Fruit fly (Drosophila melanogaster): ENCODE results near the gene tal-AA.
A peak's percentile ranks its signal among the peaks of the same experiment; 100 is the strongest.

The tal-AA gene

dm6 chr3R:13837807-13838206 lies 24.9 kb downstream of the tal-AA start, which contains the start of gene Nsf2 (continued):
- TF ChIP-seq CG4617 (GFP tag; optimal IDR thresholded peaks at IDR 0.05; ENCODE audit: borderline replicate concordance) (peak; percentile 86), yki (optimal IDR thresholded peaks at IDR 0.05) (no peak), her (GFP tag; optimal IDR thresholded peaks at IDR 0.05) (peak; percentile 37), dysf (GFP tag; IDR thresholded peaks at IDR 0.05) (0 out of 3 replicates have a peak, but pooled peaks have one; percentile 28), CrebB (tag; optimal IDR thresholded peaks at IDR 0.05) (no peak), HmgD (GFP tag; optimal IDR thresholded peaks at IDR 0.05) (peak; percentile 74), vvl (GFP tag; IDR thresholded peaks at IDR 0.05) (peak; percentile 71), Tbp (GFP tag; optimal IDR thresholded peaks at IDR 0.05) (no peak), Xrp1 (GFP tag; IDR thresholded peaks at IDR 0.05) (no peak), seq (GFP tag; IDR thresholded peaks at IDR 0.05) (peak; percentile 50; the same call in 1 of the 2 replicates), sug (tag; optimal IDR thresholded peaks at IDR 0.05) (no peak), CG7372 (GFP tag; IDR thresholded peaks at IDR 0.05) (no peak), Deaf1 (tag; optimal IDR thresholded peaks at IDR 0.05) (peak; percentile 9), CG9797 (GFP tag; optimal IDR thresholded peaks at IDR 0.05) (peak; percentile 57), CG8765 (GFP tag; IDR thresholded peaks at IDR 0.05) (no peak), dm (GFP tag; optimal IDR thresholded peaks at IDR 0.05) (peak; percentile 7), CG10959 (GFP tag; IDR thresholded peaks at IDR 0.05) (no peak), Sry-δ (GFP tag; optimal IDR thresholded peaks at IDR 0.05) (peak; percentile 48), gfzf (GFP tag; optimal IDR thresholded peaks at IDR 0.05) (peak; percentile 58), CG10321 (GFP tag; IDR thresholded peaks at IDR 0.05) (no peak), Jarid2 (GFP tag; optimal IDR thresholded peaks at IDR 0.05) (no peak), gt (GFP tag; IDR thresholded peaks at IDR 0.05) (no peak), CG2120 (GFP tag; optimal IDR thresholded peaks at IDR 0.05) (peak; percentile 10), Hmx (GFP tag; optimal IDR thresholded peaks at IDR 0.05) (no peak), CG10267 (tag; optimal IDR thresholded peaks at IDR 0.05) (peak; percentile 43), cg (GFP tag; optimal IDR thresholded peaks at IDR 0.05) (peak; percentile 70), Sry-β (GFP tag; optimal IDR thresholded peaks at IDR 0.05) (peak; percentile 60), Bteb2 (GFP tag; optimal IDR thresholded peaks at IDR 0.05) (no peak), CG11696 (GFP tag; IDR thresholded peaks at IDR 0.05) (no peak), CG12155 (GFP tag; optimal IDR thresholded peaks at IDR 0.05) (no peak), CG18262 (tag; optimal IDR thresholded peaks at IDR 0.05) (no peak), fd102C (GFP tag; optimal IDR thresholded peaks at IDR 0.05) (no peak), CkIIα-i1 (GFP tag; IDR thresholded peaks at IDR 0.05) (no peak), CG13624 (GFP tag; optimal IDR thresholded peaks at IDR 0.05) (no peak), CG5180 (GFP tag; optimal IDR thresholded peaks at IDR 0.05) (no peak), jing (GFP tag; optimal IDR thresholded peaks at IDR 0.05) (no peak), tup (GFP tag; optimal IDR thresholded peaks at IDR 0.05) (no peak), CG8944 (GFP tag; optimal IDR thresholded peaks at IDR 0.05) (no peak), HLH3B (GFP tag; IDR thresholded peaks at IDR 0.05) (no peak)

dm6 chr3R:13839883-13840412 lies 27.0 kb downstream of the tal-AA start, which contains the start of gene CG31495:
CG31495 (minus strand) TSS chr3R:13839934.
- TF ChIP-seq CG3847 (GFP tag; IDR thresholded peaks at IDR 0.05) (peak; percentile 59), danr (GFP tag; IDR thresholded peaks at IDR 0.05) (no peak), CG17328 (GFP tag; IDR thresholded peaks at IDR 0.05) (peak; percentile 9; the same call in 1 of the 2 replicates), Dbx (GFP tag; IDR thresholded peaks at IDR 0.05) (0 out of 3 replicates have a peak, but pooled peaks have one; percentile 37), CG10543 (GFP tag; optimal IDR thresholded peaks at IDR 0.05) (no peak), CG9437 (GFP tag; optimal IDR thresholded peaks at IDR 0.05) (peak; percentile 99), Nf-YC (tag; optimal IDR thresholded peaks at IDR 0.05) (no peak), cato (GFP tag; optimal IDR thresholded peaks at IDR 0.05; ENCODE audit: borderline replicate concordance) (no peak), lmd (GFP tag; IDR thresholded peaks at IDR 0.05) (no peak), CG12155 (GFP tag; optimal IDR thresholded peaks at IDR 0.05) (peak; percentile 27), sr (GFP tag; IDR thresholded peaks at IDR 0.05) (no peak), yki (optimal IDR thresholded peaks at IDR 0.05) (no peak), CG14710 (tag; optimal IDR thresholded peaks at IDR 0.05) (peak; percentile 72), fd96Cb (tag; optimal IDR thresholded peaks at IDR 0.05) (no peak), dpn (GFP tag; optimal IDR thresholded peaks at IDR 0.05) (peak in 1 of 2 experiments; percentile 34), CG3995 (GFP tag; optimal IDR thresholded peaks at IDR 0.05) (no peak), eyg (GFP tag; optimal IDR thresholded peaks at IDR 0.05) (no peak)
